Fruit fly (Drosophila melanogaster) whole organism, embryonic: ENCODE measurements around the gene TotB.

Source experiments
- Asciz ChIP-seq: fragments of 200-800 bp; sonication (Bioruptor generic); optimal IDR thresholded peaks from 2 replicates; lab custom pipeline; 2017; ENCODE audit warnings: missing biosample characterization, mild to moderate bottlenecking, missing genetic modification characterization, missing genetic modification reagents
- Awh ChIP-seq: fragments of 200-800 bp; sonication (Bioruptor generic); IDR thresholded peaks from 2 replicates; pipeline ENCODE4, ENCODE4 v1.3.6; 2022; ENCODE audit warnings: missing biosample characterization, missing genetic modification characterization
- Blimp-1 ChIP-seq: fragments of 200-800 bp; sonication (Bioruptor generic); optimal IDR thresholded peaks from 3 replicates; lab custom pipeline; 2018; ENCODE audit warnings: missing biosample characterization, missing genetic modification characterization, mild to moderate bottlenecking, moderate library complexity, missing genetic modification reagents
- CG10565 ChIP-seq: fragments of 200-800 bp; sonication (Bioruptor generic); optimal IDR thresholded peaks from 3 replicates; lab custom pipeline; 2016; ENCODE audit warnings: missing biosample characterization, mild to moderate bottlenecking, missing genetic modification characterization
- CG10654 ChIP-seq: fragments of 200-800 bp; sonication (Bioruptor generic); optimal IDR thresholded peaks from 2 replicates; lab custom pipeline; 2016; ENCODE audit warnings: missing biosample characterization, missing genetic modification characterization
- CG11456 ChIP-seq: fragments of 200-800 bp; sonication (Bioruptor generic); IDR thresholded peaks from 3 replicates; pipeline ENCODE4 v1.3.6; 2022; ENCODE audit warnings: missing biosample characterization, missing genetic modification characterization
- CG11695 ChIP-seq: fragments of 200-800 bp; sonication (Bioruptor generic); IDR thresholded peaks from 3 replicates; pipeline ENCODE4 v1.3.6; 2022; ENCODE audit warnings: missing biosample characterization, missing genetic modification characterization
- CG12071 ChIP-seq: fragments of 200-800 bp; sonication (Bioruptor generic); optimal IDR thresholded peaks from 3 replicates; lab custom pipeline; 2018; ENCODE audit warnings: missing biosample characterization, mild to moderate bottlenecking, missing genetic modification characterization
- CG12744 ChIP-seq: fragments of 200-800 bp; sonication (Bioruptor generic); optimal IDR thresholded peaks from 2 replicates; lab custom pipeline; 2016; ENCODE audit warnings: missing biosample characterization, missing genetic modification characterization
- CG13296 ChIP-seq: fragments of 200-800 bp; sonication (Bioruptor generic); optimal IDR thresholded peaks from 3 replicates; lab custom pipeline; 2018; ENCODE audit warnings: missing biosample characterization, mild to moderate bottlenecking, missing genetic modification characterization
- CG16779 ChIP-seq: fragments of 200-800 bp; sonication (Bioruptor generic); IDR thresholded peaks from 2 replicates; pipeline ENCODE4 v1.3.6; 2022; ENCODE audit warnings: missing biosample characterization, missing genetic modification characterization
- CG17385 ChIP-seq: fragments of 200-800 bp; sonication (Bioruptor generic); optimal IDR thresholded peaks from 3 replicates; lab custom pipeline; 2018; ENCODE audit warnings: missing biosample characterization, mild to moderate bottlenecking, missing genetic modification characterization
- CG1792 ChIP-seq: fragments of 200-800 bp; sonication (Bioruptor generic); optimal IDR thresholded peaks from 2 replicates; lab custom pipeline; 2016; ENCODE audit warnings: missing biosample characterization, missing genetic modification characterization
- CG18619 ChIP-seq: fragments of 200-800 bp; sonication (Bioruptor generic); optimal IDR thresholded peaks from 3 replicates; lab custom pipeline; 2017; ENCODE audit warnings: missing biosample characterization, mild to moderate bottlenecking, missing genetic modification characterization
- CG18764 ChIP-seq: fragments of 200-800 bp; sonication (Bioruptor generic); optimal IDR thresholded peaks from 3 replicates; lab custom pipeline; 2016; ENCODE audit warnings: missing biosample characterization, missing genetic modification characterization
- CG31365 ChIP-seq: fragments of 200-800 bp; sonication (Bioruptor generic); optimal IDR thresholded peaks from 2 replicates; lab custom pipeline; 2018; ENCODE audit warnings: missing biosample characterization, mild to moderate bottlenecking, missing genetic modification characterization
- CG3726 ChIP-seq: fragments of 200-800 bp; sonication (Bioruptor generic); IDR thresholded peaks from 3 replicates; pipeline ENCODE4, ENCODE4 v1.3.6; 2022; ENCODE audit warnings: missing biosample characterization, missing genetic modification characterization
- CG4617 ChIP-seq: fragments of 200-800 bp; sonication (Bioruptor generic); optimal IDR thresholded peaks from 3 replicates; lab custom pipeline; 2016; ENCODE audit warnings: missing biosample characterization, missing genetic modification characterization, borderline replicate concordance
- CG4707 ChIP-seq: fragments of 200-800 bp; sonication (Bioruptor generic); optimal IDR thresholded peaks from 2 replicates; lab custom pipeline; 2018; ENCODE audit warnings: missing biosample characterization, mild to moderate bottlenecking, missing genetic modification characterization, moderate library complexity
- CG4854 ChIP-seq: fragments of 200-800 bp; sonication (Bioruptor generic); optimal IDR thresholded peaks from 2 replicates; lab custom pipeline; 2016; ENCODE audit warnings: missing biosample characterization, missing genetic modification characterization, inconsistent platforms
- CG7271 ChIP-seq: fragments of 200-800 bp; sonication (Bioruptor generic); optimal IDR thresholded peaks from 2 replicates; lab custom pipeline; 2018; ENCODE audit warnings: missing biosample characterization, mild to moderate bottlenecking, missing genetic modification characterization, moderate library complexity
- CTCF ChIP-seq: fragments of 200-800 bp; sonication (Bioruptor generic); optimal IDR thresholded peaks from 2 replicates; lab custom pipeline; 2017; ENCODE audit warnings: missing biosample characterization, mild to moderate bottlenecking, missing genetic modification characterization, moderate library complexity
- Dip3 ChIP-seq: fragments of 200-800 bp; sonication (Bioruptor generic); optimal IDR thresholded peaks from 3 replicates; lab custom pipeline; 2016; ENCODE audit warnings: missing biosample characterization, missing genetic modification characterization
- Dp ChIP-seq: fragments of 200-800 bp; sonication (Bioruptor generic); optimal IDR thresholded peaks from 2 replicates; lab custom pipeline; 2018; ENCODE audit warnings: missing biosample characterization, mild to moderate bottlenecking, missing genetic modification characterization, moderate library complexity
- Drgx ChIP-seq: fragments of 200-800 bp; sonication (Bioruptor generic); IDR thresholded peaks from 2 replicates; pipeline ENCODE4 v1.3.6; 2022; ENCODE audit warnings: missing biosample characterization, missing genetic modification characterization
- Fer1 ChIP-seq: fragments of 200-800 bp; sonication (Bioruptor generic); optimal IDR thresholded peaks from 2 replicates; lab custom pipeline; 2017; ENCODE audit warnings: missing biosample characterization, mild to moderate bottlenecking, missing genetic modification characterization
- Jarid2 ChIP-seq: fragments of 200-800 bp; sonication (Bioruptor generic); optimal IDR thresholded peaks from 3 replicates; lab custom pipeline; 2017; ENCODE audit warnings: mild to moderate bottlenecking, missing biosample characterization, missing genetic modification reagents, missing genetic modification characterization
- Mad ChIP-seq: fragments of 200-800 bp; sonication (Bioruptor generic); optimal IDR thresholded peaks from 2 replicates; lab custom pipeline; 2016; ENCODE audit warnings: missing biosample characterization, missing genetic modification characterization
- Xbp1 ChIP-seq: fragments of 200-800 bp; sonication (Bioruptor generic); optimal IDR thresholded peaks from 3 replicates; lab custom pipeline; 2016; ENCODE audit warnings: missing biosample characterization, mild to moderate bottlenecking, missing genetic modification characterization
- Xrp1 ChIP-seq: fragments of 200-800 bp; sonication (Bioruptor generic); IDR thresholded peaks from 2 replicates; pipeline ENCODE4 v1.3.6; 2022; ENCODE audit warnings: missing biosample characterization, missing genetic modification characterization
- btn ChIP-seq: fragments of 200-800 bp; sonication (Bioruptor generic); optimal IDR thresholded peaks from 2 replicates; lab custom pipeline; 2016; ENCODE audit warnings: missing biosample characterization, missing genetic modification characterization
- cato ChIP-seq: fragments of 200-800 bp; sonication (Bioruptor generic); optimal IDR thresholded peaks from 2 replicates; lab custom pipeline; 2016; ENCODE audit warnings: missing biosample characterization, missing genetic modification characterization, borderline replicate concordance
- ci ChIP-seq: fragments of 200-800 bp; sonication (Bioruptor generic); IDR thresholded peaks from 3 replicates; pipeline ENCODE4 v1.3.6; 2022; ENCODE audit warnings: missing biosample characterization, missing genetic modification characterization
- da ChIP-seq: fragments of 200-800 bp; sonication (Bioruptor generic); optimal IDR thresholded peaks from 2 replicates; lab custom pipeline; 2016; ENCODE audit warnings: missing biosample characterization, missing genetic modification characterization
- emc ChIP-seq: fragments of 200-800 bp; sonication (Bioruptor generic); optimal IDR thresholded peaks from 2 replicates; lab custom pipeline; 2016; ENCODE audit warnings: missing biosample characterization, missing genetic modification characterization
- fu2 ChIP-seq: fragments of 200-800 bp; sonication (Bioruptor generic); optimal IDR thresholded peaks from 2 replicates; lab custom pipeline; 2016; ENCODE audit warnings: missing biosample characterization, missing genetic modification characterization
- gfzf ChIP-seq: fragments of 200-800 bp; sonication (Bioruptor generic); optimal IDR thresholded peaks from 2 replicates; lab custom pipeline; 2016; ENCODE audit warnings: missing biosample characterization, mild to moderate bottlenecking, missing genetic modification characterization, moderate library complexity
- jumu ChIP-seq: fragments of 200-800 bp; sonication (Bioruptor generic); optimal IDR thresholded peaks from 3 replicates; lab custom pipeline; 2016; ENCODE audit warnings: missing biosample characterization, missing genetic modification characterization
- mam ChIP-seq: fragments of 200-800 bp; sonication (Bioruptor generic); optimal IDR thresholded peaks from 3 replicates; lab custom pipeline; 2016; ENCODE audit warnings: missing biosample characterization, missing genetic modification characterization
- odd ChIP-seq: fragments of 200-800 bp; sonication (Bioruptor generic); optimal IDR thresholded peaks from 2 replicates; lab custom pipeline; 2017; ENCODE audit warnings: missing biosample characterization, mild to moderate bottlenecking, missing genetic modification characterization
- row ChIP-seq: fragments of 200-800 bp; sonication (Bioruptor generic); IDR thresholded peaks from 3 replicates; pipeline ENCODE4 v1.3.6; 2022; ENCODE audit warnings: missing biosample characterization, missing genetic modification characterization
- sc ChIP-seq, 3 experiments: fragments of >200 bp in 2 of 3; fragments of 200-800 bp in 1 of 3; sonication (Bioruptor generic) in 1 of 3; optimal IDR thresholded peaks; 2 replicates in 2 of 3; 3 replicates in 1 of 3; lab custom pipeline; 2017; ENCODE audit warnings: mild to moderate bottlenecking in 1 of 3, missing biosample characterization in 1 of 3, missing genetic modification characterization in 1 of 3, missing genetic modification reagents in 1 of 3
- schlank ChIP-seq: fragments of 200-800 bp; sonication (Bioruptor generic); optimal IDR thresholded peaks from 2 replicates; lab custom pipeline; 2018; ENCODE audit warnings: missing biosample characterization, mild to moderate bottlenecking, missing genetic modification characterization
- sens ChIP-seq: fragments of 200-800 bp; sonication (Bioruptor generic); peaks from one replicate; lab custom pipeline; 2016; ENCODE audit warnings: missing biosample characterization, missing genetic modification characterization
- seq ChIP-seq: fragments of 200-800 bp; sonication (Bioruptor generic); IDR thresholded peaks from 2 replicates; pipeline ENCODE4 v1.3.6; 2022; ENCODE audit warnings: missing biosample characterization, missing genetic modification characterization
- sim ChIP-seq: fragments of 200-800 bp; sonication (Bioruptor generic); IDR thresholded peaks from 2 replicates; pipeline ENCODE4 v1.3.6; 2022; ENCODE audit warnings: missing biosample characterization, missing genetic modification characterization
- trem ChIP-seq: fragments of 200-800 bp; optimal IDR thresholded peaks from 3 replicates; lab custom pipeline; 2019; ENCODE audit warnings: missing biosample characterization, mild to moderate bottlenecking, missing genetic modification characterization, moderate library complexity
- unpg ChIP-seq: fragments of 200-800 bp; sonication (Bioruptor generic); optimal IDR thresholded peaks from 3 replicates; lab custom pipeline; 2018; ENCODE audit warnings: missing biosample characterization, mild to moderate bottlenecking, missing genetic modification characterization, moderate library complexity
- wdn ChIP-seq: fragments of 200-800 bp; sonication (Bioruptor generic); IDR thresholded peaks from 2 replicates; pipeline ENCODE4 v1.3.6; 2022; ENCODE audit warnings: missing biosample characterization, missing genetic modification characterization

The TotB gene

dm6 chr3R:20834770-20835183 is 39.0 kb upstream of the TotB start (continued):
- peak; percentile 9 for TF ChIP-seq emc (GFP tag; lab: Kevin White, UChicago)
- TF ChIP-seq sc (optimal IDR thresholded peaks at IDR 0.05; lab: Kevin White, UChicago) = no peak
- peak; percentile 35 for TF ChIP-seq sc (GFP tag; optimal IDR thresholded peaks at IDR 0.05; lab: Kevin White, UChicago)
- TF ChIP-seq CTCF = peak; percentile 17
- TF ChIP-seq CG17385 = peak; percentile 38
- TF ChIP-seq CG12744 (GFP tag; lab: Kevin White, UChicago) = peak; percentile 1
- TF ChIP-seq odd (GFP tag; lab: Kevin White, UChicago) = peak; percentile 64
- TF ChIP-seq CG18764 (GFP tag; lab: Kevin White, UChicago) = peak; percentile 22
- peak; percentile 69 for TF ChIP-seq unpg (GFP tag; lab: Kevin White, UChicago)
- TF ChIP-seq Jarid2 (GFP tag; lab: Kevin White, UChicago) = peak; percentile 24
- peak; percentile 47; the same call in 1 of the 2 replicates for TF ChIP-seq Xrp1
- peak; percentile 59 for TF ChIP-seq CG1792
- peak; percentile 29 for TF ChIP-seq CG7271 (tag; lab: Kevin White, UChicago)
- 0 out of 3 replicates have a peak, but pooled peaks have one; percentile 67 for TF ChIP-seq CG11456 (GFP tag; lab: Robert Waterston, UW)
- no peak for TF ChIP-seq jumu (GFP tag; lab: Kevin White, UChicago)
- no peak for TF ChIP-seq CG16779 (GFP tag; lab: Robert Waterston, UW)
- no peak for TF ChIP-seq CG3726 (GFP tag; lab: Robert Waterston, UW)
- peak; percentile 61 for TF ChIP-seq CG31365
- no peak for TF ChIP-seq fu2 (GFP tag; lab: Kevin White, UChicago)
- peak; percentile 26 for TF ChIP-seq cato (GFP tag; lab: Kevin White, UChicago)
- peak; percentile 3 for TF ChIP-seq btn
- peak; percentile 73 for TF ChIP-seq CG13296 (GFP tag; lab: Kevin White, UChicago)
- TF ChIP-seq Asciz (GFP tag; lab: Kevin White, UChicago) = peak; percentile 76
- TF ChIP-seq seq (GFP tag; lab: Robert Waterston, UW) = peak; percentile 44; the same call in 1 of the 2 replicates
- no peak for TF ChIP-seq Dip3 (GFP tag; lab: Kevin White, UChicago)
- peak; percentile 85 for TF ChIP-seq CG12071 (GFP tag; lab: Kevin White, UChicago)
- TF ChIP-seq schlank (tag; lab: Kevin White, UChicago) = peak; percentile 63
- TF ChIP-seq ci (GFP tag; lab: Robert Waterston, UW) = peak; percentile 58; the same call in 2 of the 3 replicates
- peak; percentile 55 for TF ChIP-seq Blimp-1 (GFP tag; lab: Kevin White, UChicago)
- TF ChIP-seq, all 482 proteins: peak for 151

dm6 chr3R:20835531-20835930 is 38.2 kb upstream of the TotB start:
- TF ChIP-seq row (GFP tag; lab: Robert Waterston, UW) (0 out of 3 replicates have a peak, but pooled peaks have one; percentile 11), Awh (GFP tag; lab: Robert Waterston, UW) (0 out of 2 replicates have a peak, but pooled peaks have one; percentile 12), CG11695 (GFP tag; lab: Robert Waterston, UW) (peak; percentile 11; the same call in 1 of the 3 replicates), da (GFP tag; lab: Kevin White, UChicago) (no peak), Drgx (GFP tag; lab: Robert Waterston, UW) (0 out of 2 replicates have a peak, but pooled peaks have one; percentile 8), Mad (GFP tag; lab: Kevin White, UChicago) (no peak), sim (GFP tag; lab: Robert Waterston, UW) (no peak), sens (peak; percentile 27), Dp (GFP tag; lab: Kevin White, UChicago) (no peak)
- TF ChIP-seq, all 482 proteins: peak for 5

DNA sequence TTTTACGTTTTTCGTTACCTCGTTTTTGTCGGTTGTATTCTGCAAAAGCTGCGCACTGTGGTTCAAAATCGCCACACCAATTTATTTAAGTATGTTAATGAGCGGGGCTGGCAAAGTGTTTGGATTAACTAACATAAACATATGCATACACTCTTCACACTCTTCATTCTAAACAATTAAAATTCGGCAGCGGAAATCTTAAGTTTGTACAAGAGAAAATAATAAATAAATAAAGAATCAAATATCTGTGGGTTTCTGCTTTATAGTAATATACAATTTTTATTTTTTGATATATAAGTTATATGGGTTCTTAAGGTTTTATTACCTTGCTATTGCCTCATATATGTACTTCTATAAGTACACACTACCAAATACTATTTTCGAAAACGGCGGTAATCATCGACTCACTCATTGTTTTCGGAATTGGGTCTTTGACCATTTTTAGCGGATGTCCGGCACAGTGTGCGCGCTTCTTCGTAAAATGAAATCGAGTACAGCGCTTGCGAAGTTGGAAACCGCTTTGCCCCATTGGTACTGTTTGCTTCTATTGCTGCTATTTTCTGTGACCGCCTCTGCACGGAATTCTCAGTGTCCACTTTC is 37.4 kb upstream of the TotB start:
- TF ChIP-seq CG18619 (GFP tag; lab: Kevin White, UChicago) = peak; percentile 28
- TF ChIP-seq mam (GFP tag; lab: Kevin White, UChicago) = no peak
- peak; percentile 1 for TF ChIP-seq Fer1 (GFP tag; lab: Kevin White, UChicago)
- no peak for TF ChIP-seq CG10654 (GFP tag; lab: Kevin White, UChicago)
- no peak for TF ChIP-seq gfzf (GFP tag; lab: Kevin White, UChicago)
- no peak for TF ChIP-seq CG10565 (GFP tag; lab: Kevin White, UChicago)
- no peak for TF ChIP-seq CG4617 (GFP tag; lab: Kevin White, UChicago)
- TF ChIP-seq Xbp1 = no peak
- no peak for TF ChIP-seq CG4854 (GFP tag; lab: Kevin White, UChicago)
- TF ChIP-seq CG4707 (GFP tag; lab: Kevin White, UChicago) = no peak
- TF ChIP-seq trem = no peak
- no peak for TF ChIP-seq wdn (GFP tag; lab: Robert Waterston, UW)
